Fruit fly (Drosophila melanogaster) Kc167 (cell line): ENCODE measurements around the gene Rbp4.

ENCODE experiments used
- Myc ChIP-seq: fragments of >200 bp; optimal IDR thresholded peaks from 2 replicates; lab custom pipeline; 2017; ENCODE audit warnings: missing external identifiers
- Sin3A ChIP-seq: fragments of >200 bp; optimal IDR thresholded peaks from 2 replicates; lab custom pipeline; 2018; ENCODE audit warnings: missing external identifiers
- h ChIP-seq: fragments of >200 bp; optimal IDR thresholded peaks from 3 replicates; lab custom pipeline; 2018; ENCODE audit warnings: missing external identifiers
- insv ChIP-seq: fragments of >200 bp; optimal IDR thresholded peaks from 3 replicates; lab custom pipeline; 2018; ENCODE audit warnings: missing external identifiers
- psq ChIP-seq: fragments of >200 bp; optimal IDR thresholded peaks from 2 replicates; lab custom pipeline; 2017; ENCODE audit warnings: missing external identifiers
- ttk ChIP-seq: sonication (Bioruptor generic); optimal IDR thresholded peaks from 2 replicates; lab custom pipeline; 2017; ENCODE audit warnings: missing external identifiers

Rbp4 gene

DNA sequence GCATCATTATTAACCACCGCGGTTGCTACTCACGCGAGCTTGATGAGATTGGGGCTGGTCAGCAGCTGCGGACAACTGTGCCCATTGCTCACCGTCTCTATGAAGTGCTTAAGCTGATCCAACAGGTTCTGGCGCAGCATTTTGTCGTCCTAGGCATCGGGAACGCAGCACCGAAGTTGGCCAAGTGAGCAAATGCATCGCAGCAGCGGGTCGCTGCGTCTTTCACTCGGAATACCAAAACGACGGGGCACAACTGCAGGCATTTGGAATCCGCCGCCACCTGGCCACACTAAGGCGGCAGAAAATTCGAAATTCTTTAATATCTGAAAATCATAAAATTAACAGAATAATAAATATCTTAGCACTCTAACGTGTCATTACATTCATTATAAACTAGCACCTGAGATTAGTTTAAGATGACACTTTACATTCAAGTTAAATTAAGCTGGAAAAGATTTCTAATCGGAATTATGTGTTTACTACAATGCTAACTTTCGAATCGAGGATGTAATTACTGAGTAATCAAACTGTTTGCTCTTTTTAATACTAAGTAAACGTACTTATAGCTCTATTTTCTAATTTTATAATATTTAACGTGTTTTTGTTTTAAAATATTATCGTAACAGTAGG, 26.9 kb upstream of the Rbp4 start:
- TF ChIP-seq psq (lab: Kevin White, UChicago), result no peak
- TF ChIP-seq h, result no peak
- no peak for TF ChIP-seq Myc (lab: Kevin White, UChicago)
- TF ChIP-seq insv (lab: Kevin White, UChicago), result no peak

dm6 chr3R:13676137-13677086, 20.2 kb upstream of the Rbp4 start, which contains the start of the genes Lkb1 and CG9588:
Lkb1 (plus strand) TSS chr3R:13676549.
CG9588 (minus strand) TSS chr3R:13676681.
- TF ChIP-seq insv (lab: Kevin White, UChicago) (no peak), ttk (lab: Kevin White, UChicago) (no peak), Sin3A (no peak), Myc (lab: Kevin White, UChicago) (no peak), psq (lab: Kevin White, UChicago) (no peak), h (no peak)

- TF ChIP-seq h, result no peak
- no peak for TF ChIP-seq psq (lab: Kevin White, UChicago)
- TF ChIP-seq Myc (lab: Kevin White, UChicago), result no peak
- TF ChIP-seq insv (lab: Kevin White, UChicago), result no peak
- TF ChIP-seq ttk (lab: Kevin White, UChicago), result no peak
- TF ChIP-seq Sin3A, result no peak
These were observed 18.4 kb upstream of the Rbp4 start, which contains the start of gene Task6 for dm6 chr3R:13674492-13675033. Task6 (minus strand) TSS chr3R:13674542.

- no peak for TF ChIP-seq Sin3A
These were observed 16.7 kb upstream of the Rbp4 start for dm6 chr3R:13672898-13673297.

DNA sequence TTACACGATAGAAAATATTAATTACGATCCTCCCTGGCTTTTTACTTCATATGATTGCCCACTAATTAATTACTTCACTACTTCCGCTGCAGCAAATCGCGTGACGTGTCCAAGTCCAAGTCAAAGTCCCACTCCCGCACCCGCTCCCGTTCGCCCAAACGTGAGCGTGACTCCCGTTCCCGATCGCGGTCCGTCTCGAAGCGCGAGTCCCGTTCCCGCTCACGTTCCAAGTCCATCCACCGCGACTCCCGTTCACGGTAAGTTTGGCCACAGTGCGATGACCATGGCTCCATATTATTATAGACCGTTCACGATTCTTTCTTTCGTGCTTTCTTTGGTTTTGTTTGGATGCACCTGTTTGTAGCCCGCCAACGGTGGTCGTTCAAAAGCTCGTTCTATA, 9.8 kb upstream of the Rbp4 start:
- TF ChIP-seq psq (lab: Kevin White, UChicago) (no peak), h (no peak), Sin3A (no peak), ttk (lab: Kevin White, UChicago) (no peak), insv (lab: Kevin White, UChicago) (no peak)

DNA sequence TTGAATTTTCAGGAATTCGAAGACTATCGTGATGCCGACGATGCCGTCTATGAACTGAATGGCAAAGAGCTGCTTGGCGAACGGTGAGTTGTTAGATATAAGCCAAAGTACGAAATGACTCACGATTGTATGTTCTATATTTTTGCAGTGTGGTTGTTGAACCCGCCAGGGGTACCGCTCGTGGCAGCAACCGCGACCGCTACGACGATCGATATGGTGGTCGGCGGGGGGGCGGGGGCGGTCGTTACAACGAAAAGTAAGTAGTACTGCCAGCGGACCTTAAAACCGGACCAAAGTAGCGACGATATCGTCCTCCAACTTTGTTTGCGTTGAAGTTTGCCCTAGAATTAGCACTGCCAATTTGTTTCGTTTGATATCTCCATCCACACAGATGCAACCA, 6.0 kb upstream of the Rbp4 start:
- TF ChIP-seq h, result no peak
- no peak for TF ChIP-seq Sin3A
- no peak for TF ChIP-seq Myc (lab: Kevin White, UChicago)
- no peak for TF ChIP-seq insv (lab: Kevin White, UChicago)
- TF ChIP-seq ttk (lab: Kevin White, UChicago), result no peak
- no peak for TF ChIP-seq psq (lab: Kevin White, UChicago)

DNA sequence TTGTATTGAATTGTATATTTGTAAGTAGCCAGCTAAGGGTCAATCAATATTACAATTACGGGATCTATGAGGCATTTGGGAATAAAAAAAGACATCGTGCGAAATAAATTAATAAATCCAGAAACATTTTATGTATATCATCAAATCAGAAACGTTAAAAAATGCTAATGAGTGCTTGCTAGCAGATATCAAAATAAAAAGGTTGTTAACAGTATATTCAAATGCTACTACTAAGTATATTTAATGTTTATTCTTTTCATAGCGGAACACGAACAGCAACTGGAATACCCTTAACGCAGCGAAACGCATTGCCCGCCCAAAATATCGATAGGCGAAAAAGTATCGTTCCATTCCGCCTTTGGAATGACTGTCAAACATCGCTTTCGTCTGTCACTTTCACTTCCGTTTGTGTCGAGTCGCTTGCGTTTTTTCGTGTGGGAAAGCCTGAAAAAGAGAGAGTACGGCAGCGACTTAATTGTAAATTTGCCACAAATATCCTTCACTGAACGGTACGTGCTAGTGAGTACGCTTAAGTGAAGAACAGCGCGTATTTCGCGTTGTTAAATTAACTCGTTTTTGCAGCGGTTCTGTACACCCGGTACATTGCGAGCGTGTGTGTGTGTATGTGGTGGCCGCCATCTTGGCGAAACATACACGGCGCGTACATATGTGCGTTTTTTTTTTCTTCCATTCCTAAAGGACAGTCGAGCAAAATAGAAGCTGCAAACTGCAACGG, 4.9 kb upstream of the Rbp4 start, which contains the start of gene B52:
Gene B52 (plus strand): TSS at position 388 of the 736 bp plus-strand sequence.
- TF ChIP-seq Sin3A (no peak), psq (lab: Kevin White, UChicago) (no peak), Myc (lab: Kevin White, UChicago) (no peak), ttk (lab: Kevin White, UChicago) (no peak), insv (lab: Kevin White, UChicago) (no peak), h (no peak)

DNA sequence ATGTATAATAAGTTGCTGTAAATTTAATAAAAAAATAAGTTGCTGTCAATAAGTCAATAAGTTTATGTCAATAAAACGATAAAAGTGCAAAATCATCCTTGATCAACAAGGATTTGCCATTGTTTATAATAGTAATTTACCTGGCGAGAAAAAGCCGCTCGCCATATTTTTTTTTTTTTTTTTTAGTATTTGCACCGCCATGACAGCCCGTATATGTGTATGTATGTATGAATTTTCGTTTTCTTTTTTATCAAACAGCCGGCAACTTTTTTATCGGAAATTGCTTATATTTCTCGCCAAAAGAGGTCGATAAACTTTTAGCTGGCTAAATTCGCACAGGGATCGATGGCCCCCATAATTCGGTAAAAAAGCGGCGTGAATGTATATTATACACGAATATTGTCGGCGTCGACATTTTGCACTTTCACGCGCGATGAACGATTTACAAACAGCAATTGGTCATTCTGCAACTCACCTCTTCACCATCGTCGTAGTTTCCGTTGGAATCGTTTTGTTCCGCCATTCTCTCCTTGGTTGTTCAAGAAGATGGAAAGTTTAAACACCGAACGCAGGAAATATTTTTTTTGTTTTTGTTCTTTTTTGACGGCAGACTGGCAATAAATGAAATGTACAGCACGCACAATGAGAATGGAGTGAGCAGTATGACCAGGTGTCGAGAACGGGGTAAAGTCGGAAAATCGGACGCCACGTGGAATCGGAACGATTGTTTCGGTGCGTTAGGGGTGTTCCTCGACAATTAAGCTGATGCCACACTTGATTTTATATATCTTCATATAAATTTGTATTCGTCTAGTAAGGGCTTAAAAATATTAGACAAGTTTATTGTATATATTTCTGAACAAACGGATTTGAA, 3.9 kb upstream of the Rbp4 start, which contains the start of gene Hrb87F:
Gene Hrb87F (minus strand): TSS at position 667 of the 874 bp plus-strand sequence.
- TF ChIP-seq insv (lab: Kevin White, UChicago) (no peak), psq (lab: Kevin White, UChicago) (no peak), Sin3A (no peak), h (no peak), Myc (lab: Kevin White, UChicago) (no peak), ttk (lab: Kevin White, UChicago) (no peak)

- TF ChIP-seq psq (lab: Kevin White, UChicago) (no peak), ttk (lab: Kevin White, UChicago) (no peak), Sin3A (no peak), h (no peak), insv (lab: Kevin White, UChicago) (no peak), Myc (lab: Kevin White, UChicago) (no peak)
These were observed 8.3 kb downstream of the Rbp4 start for dm6 chr3R:13647734-13648541.
